Worm (Caenorhabditis elegans) whole organism, L4/young adult: ENCODE data around the gene F53E10.5.
"Not testable (repeated sequence)": the region's sequence is repeated elsewhere in the genome, so short reads cannot be mapped to it uniquely, and the experiment has no call there.

ENCODE experiments used
- W03F9.2 ChIP-seq: fragments of 150-350 bp; optimal IDR thresholded peaks from 2 replicates; lab custom pipeline; 2014; ENCODE audit warnings: missing biosample characterization, missing genetic modification characterization
- dao-5 ChIP-seq: sonication (generic microtip); optimal IDR thresholded peaks from 2 replicates; lab custom pipeline; 2016; ENCODE audit warnings: missing genotype, missing genetic modification characterization, moderate library complexity, missing compliant biosample characterization
- him-1 ChIP-seq: sonication (generic microtip); optimal IDR thresholded peaks from 2 replicates; lab custom pipeline; 2016; ENCODE audit warnings: missing genotype, missing genetic modification reagents, missing genetic modification characterization, missing compliant biosample characterization

Gene F53E10.5

DNA sequence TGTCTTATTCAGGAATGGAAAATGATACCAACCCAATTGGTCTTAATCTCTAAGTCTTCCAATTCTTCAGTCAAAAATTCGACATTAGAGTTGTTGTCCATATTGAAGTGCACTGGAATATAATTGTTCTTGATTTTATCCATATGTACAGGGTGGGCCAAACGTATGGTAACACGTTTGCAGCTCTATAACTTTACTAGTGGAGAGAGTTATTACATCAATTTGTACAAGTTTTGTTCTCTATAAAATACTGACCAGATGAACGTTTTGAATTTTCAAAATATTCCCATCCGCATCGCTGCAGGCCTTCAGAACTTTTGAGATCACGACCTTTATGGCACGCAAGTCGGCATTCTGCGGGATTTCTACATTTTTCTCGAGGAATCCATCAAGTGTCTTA, at the start of gene F53E10.5:
Gene F53E10.5, minus strand, starts transcription at position 101 of the 400 bp plus-strand sequence.
- not testable (repeated sequence) for TF ChIP-seq him-1 (tag; lab: Kevin White, UChicago); W03F9.2 (tag; lab: Kevin White, UChicago); dao-5

DNA sequence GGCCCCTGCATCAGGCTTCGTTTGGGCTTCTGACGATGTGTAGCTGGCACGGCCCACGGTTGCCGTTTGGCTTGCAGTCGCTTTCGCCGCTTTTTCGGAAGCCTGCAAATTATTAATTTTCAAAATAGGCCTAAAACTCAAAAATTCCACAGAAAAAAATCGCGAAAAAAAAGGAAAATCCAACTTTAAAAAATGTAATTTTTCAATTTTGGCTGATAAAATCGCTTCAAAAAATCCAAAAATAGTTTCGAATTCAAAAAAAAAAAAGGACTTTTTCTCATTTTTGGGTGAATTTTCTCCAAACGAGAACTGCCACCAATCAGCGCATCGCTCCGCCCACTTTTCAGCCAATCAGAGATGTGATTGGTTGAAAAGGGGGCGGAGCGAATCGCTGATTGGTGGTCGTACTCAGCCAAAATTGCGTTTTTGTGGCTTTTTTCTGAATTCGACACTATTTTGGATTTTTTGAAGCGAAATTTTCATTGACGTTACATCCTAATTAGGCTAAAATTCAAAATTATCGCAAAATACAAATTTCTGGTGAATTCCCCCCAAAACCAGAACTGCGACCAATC, 48.6 kb upstream of the F53E10.5 start:
- TF ChIP-seq him-1 (tag; lab: Kevin White, UChicago) (no peak), dao-5 (no peak), W03F9.2 (tag; lab: Kevin White, UChicago) (no peak)

ce11 chrV:2646067-2646466, 47.3 kb upstream of the F53E10.5 start:
- TF ChIP-seq dao-5 (no peak), W03F9.2 (tag; lab: Kevin White, UChicago) (no peak), him-1 (tag; lab: Kevin White, UChicago) (no peak)

DNA sequence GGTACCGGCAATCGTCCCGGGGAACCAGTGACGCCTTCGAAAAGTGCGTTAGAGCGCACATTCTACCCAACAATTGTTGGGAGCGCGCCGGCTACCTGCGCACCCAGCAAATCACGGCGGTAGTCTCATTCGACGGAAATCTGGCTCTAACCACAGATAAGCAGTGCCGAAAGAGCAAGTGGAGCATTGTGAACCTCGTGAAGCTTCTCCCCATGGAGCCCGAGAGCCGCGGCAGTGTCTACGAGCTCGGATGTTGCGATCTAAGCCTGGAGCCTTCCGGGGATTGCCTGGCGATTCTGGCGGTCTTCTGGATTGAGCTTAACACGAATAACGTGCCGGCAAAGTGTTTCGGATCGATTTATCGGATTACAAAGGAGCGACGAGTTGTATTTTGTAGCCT, 40.8 kb upstream of the F53E10.5 start:
- TF ChIP-seq him-1 (tag; lab: Kevin White, UChicago) = no peak
- no peak for TF ChIP-seq dao-5
- no peak for TF ChIP-seq W03F9.2 (tag; lab: Kevin White, UChicago)

- TF ChIP-seq W03F9.2 (tag; lab: Kevin White, UChicago) = no peak
- no peak for TF ChIP-seq him-1 (tag; lab: Kevin White, UChicago)
- TF ChIP-seq dao-5 = no peak
Observed at ce11 chrV:2639035-2639434, 40.3 kb upstream of the F53E10.5 start, which contains the start of gene W02H5.2. W02H5.2 (plus strand) TSS chrV:2639335.

DNA sequence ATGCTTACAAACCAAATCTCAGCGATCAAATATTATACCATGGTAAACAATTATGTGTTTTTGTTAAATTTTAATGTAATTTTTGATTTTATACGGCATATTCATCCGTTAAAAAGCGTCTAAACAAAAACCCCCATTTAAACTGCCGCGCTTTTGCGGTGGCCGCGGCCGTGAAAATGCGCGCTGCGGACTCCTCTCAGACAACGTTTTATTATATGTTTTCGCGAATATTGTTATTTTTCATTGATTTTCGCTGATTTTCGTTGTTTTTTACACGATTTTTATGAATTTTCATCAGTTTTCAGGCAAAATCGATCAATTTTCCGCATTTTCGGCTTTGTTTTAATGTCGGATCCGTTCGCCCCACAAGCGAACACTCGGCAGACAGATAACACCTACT, 39.8 kb upstream of the F53E10.5 start, which contains the start of gene W02H5.19:
Gene W02H5.19, plus strand, starts transcription at position 346 of the 400 bp plus-strand sequence.
- TF ChIP-seq W03F9.2 (tag; lab: Kevin White, UChicago) = peak; percentile 82
- peak; percentile 28 for TF ChIP-seq him-1 (tag; lab: Kevin White, UChicago)
- TF ChIP-seq dao-5 = no peak

ce11 chrV:2625360-2625759, 26.6 kb upstream of the F53E10.5 start, which contains the start of gene sknr-1:
sknr-1 (minus strand) TSS chrV:2625460.
- not testable (repeated sequence) for TF ChIP-seq him-1 (tag; lab: Kevin White, UChicago); W03F9.2 (tag; lab: Kevin White, UChicago); dao-5

- TF ChIP-seq dao-5 (no peak), him-1 (tag; lab: Kevin White, UChicago) (no peak), W03F9.2 (tag; lab: Kevin White, UChicago) (no peak)
Observed at ce11 chrV:2623765-2624164, 25.0 kb upstream of the F53E10.5 start.

- TF ChIP-seq dao-5 = no peak
Observed at ce11 chrV:2621879-2622278, 23.1 kb upstream of the F53E10.5 start, which contains the start of gene srh-271. srh-271 (minus strand) TSS chrV:2621979.

DNA sequence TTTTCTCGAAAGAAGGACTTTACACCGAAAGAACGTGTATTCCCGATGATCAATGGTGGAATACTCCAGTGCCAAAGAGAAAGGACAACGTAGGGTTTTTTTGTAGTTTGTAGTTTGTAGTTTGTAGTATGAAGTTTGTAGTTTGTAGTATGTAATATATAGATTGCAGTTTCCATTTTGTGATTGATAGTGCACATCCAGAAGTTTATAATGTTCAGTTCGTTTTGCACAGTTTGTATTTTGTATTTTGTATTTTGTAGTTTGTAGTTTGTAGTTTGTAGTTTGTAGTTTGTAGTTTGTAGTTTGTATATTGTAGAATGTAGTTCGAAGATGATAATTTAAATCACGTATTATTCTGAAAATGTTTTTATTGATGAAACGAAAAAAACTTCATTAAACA, 18.8 kb upstream of the F53E10.5 start:
- TF ChIP-seq him-1 (tag; lab: Kevin White, UChicago) (no peak), dao-5 (no peak), W03F9.2 (tag; lab: Kevin White, UChicago) (no peak)

DNA sequence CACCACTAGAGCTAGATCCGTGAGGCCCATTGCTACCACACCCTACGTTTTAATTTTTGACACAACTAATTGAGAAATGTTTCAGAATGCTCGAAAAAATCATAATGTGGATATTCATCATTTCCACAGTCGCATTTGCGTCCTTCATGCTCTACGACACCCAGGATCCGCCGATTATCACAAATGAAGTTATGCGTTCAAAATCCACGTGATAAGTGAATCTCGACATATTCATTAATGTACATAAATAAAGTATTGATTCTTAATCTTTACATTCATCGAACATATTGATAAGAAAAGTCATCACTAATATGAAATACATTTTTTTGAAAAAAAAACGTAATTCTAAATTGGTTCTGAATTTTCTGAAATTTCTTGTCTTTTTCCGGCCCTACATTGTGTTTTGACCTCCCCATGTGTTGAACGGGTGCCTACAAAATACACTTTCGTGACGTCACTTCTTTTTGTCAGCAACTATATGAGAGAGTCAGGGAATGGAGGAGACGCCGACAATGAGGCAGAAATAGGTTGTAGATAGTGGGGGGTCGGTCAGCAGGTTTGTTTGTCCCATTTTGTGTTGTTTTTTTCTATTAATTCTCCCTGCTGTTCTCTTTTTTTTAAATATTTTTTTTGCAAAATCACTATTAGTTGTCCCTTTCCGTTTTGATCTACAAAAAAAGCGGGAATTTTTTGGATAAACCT, 16.4 kb upstream of the F53E10.5 start, which contains the start of gene F53E10.1:
Gene F53E10.1, plus strand, starts transcription at position 325 of the 702 bp plus-strand sequence.
- peak; percentile 20 for TF ChIP-seq W03F9.2 (tag; lab: Kevin White, UChicago)
- no peak for TF ChIP-seq dao-5
- no peak for TF ChIP-seq him-1 (tag; lab: Kevin White, UChicago)

ce11 chrV:2608352-2608751, 9.6 kb upstream of the F53E10.5 start, which contains the start of gene acr-17:
acr-17 (plus strand) TSS chrV:2608652.
- TF ChIP-seq W03F9.2 (tag; lab: Kevin White, UChicago) (no peak), dao-5 (no peak), him-1 (tag; lab: Kevin White, UChicago) (no peak)

DNA sequence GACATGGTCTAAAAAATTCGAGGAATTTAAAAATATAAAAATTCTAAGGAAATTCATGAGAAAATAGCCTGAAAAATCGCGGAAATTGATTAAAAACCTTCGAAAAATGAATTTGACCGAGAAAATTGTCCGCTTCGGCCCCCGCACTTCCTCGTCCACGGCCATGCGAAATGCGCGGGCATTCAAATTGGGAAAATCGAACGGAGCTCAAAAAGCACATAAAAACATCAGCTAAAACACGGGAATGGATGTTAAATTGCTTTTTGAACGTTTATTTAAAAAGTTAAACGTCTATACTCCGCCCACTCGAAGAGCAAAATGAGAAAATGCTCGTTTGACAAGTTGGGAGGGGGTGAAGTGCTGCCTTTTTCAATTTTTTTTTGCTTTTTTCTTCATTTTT, 4.3 kb upstream of the F53E10.5 start, which contains the start of gene F53E10.6:
Gene F53E10.6, minus strand, starts transcription at position 8 of the 400 bp plus-strand sequence.
- TF ChIP-seq W03F9.2 (tag; lab: Kevin White, UChicago) = no peak
- TF ChIP-seq him-1 (tag; lab: Kevin White, UChicago) = no peak
- no peak for TF ChIP-seq dao-5

ce11 chrV:2601817-2602216, 3.1 kb upstream of the F53E10.5 start:
- no peak for TF ChIP-seq dao-5
- TF ChIP-seq him-1 (tag; lab: Kevin White, UChicago) = no peak
- no peak for TF ChIP-seq W03F9.2 (tag; lab: Kevin White, UChicago)
